Worm (Caenorhabditis elegans): ENCODE measurements around the gene pdi-1.

DNA sequence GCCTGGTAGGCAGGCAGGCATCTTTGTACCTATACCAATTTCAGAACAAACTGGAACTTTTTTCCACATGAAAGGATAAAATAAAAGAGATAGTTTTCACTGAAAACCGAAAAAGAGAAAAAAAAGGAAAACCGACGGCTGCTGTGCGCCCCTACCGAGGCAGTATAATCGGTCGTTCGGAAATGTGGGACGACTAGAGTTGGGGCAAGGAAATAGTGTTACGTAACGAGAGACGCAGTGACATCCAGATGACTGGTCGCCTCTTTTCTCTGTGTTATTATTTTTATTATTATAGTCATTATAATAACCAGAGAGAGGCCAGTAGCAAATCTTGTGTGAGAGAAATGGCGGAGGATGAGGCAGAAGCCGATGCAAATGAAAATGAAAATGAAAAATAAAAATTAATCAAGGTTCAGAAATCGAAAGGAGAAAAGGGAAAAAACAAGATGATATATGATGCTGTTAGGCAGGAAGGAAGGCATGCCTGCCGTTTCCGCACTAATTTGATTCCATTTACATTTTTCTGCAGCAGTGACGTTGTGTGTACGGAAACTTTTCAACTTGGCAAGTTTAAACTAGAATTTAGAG lies 19.8 kb downstream of the pdi-1 start:
- TF ChIP-seq him-1 (tag; optimal IDR thresholded peaks at IDR 0.05) (no peak), dao-5 (tag; optimal IDR thresholded peaks at IDR 0.05) (no peak)
